Worm (Caenorhabditis elegans) whole organism, late embryonic: ENCODE results near the gene srh-216.

Source experiments
- F13H6.1 ChIP-seq: sonication (generic microtip); optimal IDR thresholded peaks from 2 replicates; lab custom pipeline; 2016; ENCODE audit warnings: missing genetic modification characterization, missing compliant biosample characterization
- K09A11.1 ChIP-seq: sonication (generic microtip); optimal IDR thresholded peaks from 2 replicates; lab custom pipeline; 2017; ENCODE audit warnings: antibody characterized with exemption, mild to moderate bottlenecking, missing genetic modification characterization, missing compliant biosample characterization; ENCODE audit not compliant: insufficient read depth
- ahr-1 ChIP-seq: sonication (generic microtip); optimal IDR thresholded peaks from 2 replicates; lab custom pipeline; 2016; ENCODE audit warnings: missing genetic modification characterization, missing compliant biosample characterization
- ama-1 ChIP-seq: fragments of 150-350 bp; optimal IDR thresholded peaks from 2 replicates; lab custom pipeline; 2014
- ceh-22 ChIP-seq: sonication (generic microtip); optimal IDR thresholded peaks from 2 replicates; lab custom pipeline; 2017; ENCODE audit warnings: missing biosample characterization, missing genetic modification characterization
- ceh-9 ChIP-seq: sonication (generic microtip); optimal IDR thresholded peaks from 2 replicates; lab custom pipeline; 2016; ENCODE audit warnings: mild to moderate bottlenecking, missing genetic modification characterization, inconsistent platforms, missing compliant biosample characterization
- dmd-4 ChIP-seq: sonication (generic microtip); optimal IDR thresholded peaks from 2 replicates; lab custom pipeline; 2016; ENCODE audit warnings: borderline replicate concordance, missing genetic modification characterization, missing compliant biosample characterization
- hlh-15 ChIP-seq: sonication (generic microtip); optimal IDR thresholded peaks from 2 replicates; lab custom pipeline; 2016; ENCODE audit warnings: missing genetic modification characterization, missing compliant biosample characterization
- nfya-1 ChIP-seq: sonication (generic microtip); optimal IDR thresholded peaks from 2 replicates; lab custom pipeline; 2017; ENCODE audit warnings: missing genetic modification characterization, mild to moderate bottlenecking, missing compliant biosample characterization, antibody characterized with exemption, moderate library complexity
- pag-3 ChIP-seq: sonication (generic microtip); optimal IDR thresholded peaks from 2 replicates; lab custom pipeline; 2016; ENCODE audit warnings: missing compliant biosample characterization, missing genetic modification characterization, borderline replicate concordance
- unc-86 ChIP-seq: sonication (generic microtip); optimal IDR thresholded peaks from 2 replicates; lab custom pipeline; 2016; ENCODE audit warnings: missing genetic modification characterization, missing compliant biosample characterization

ce11 chrV:16779281-16779597 is 48.1 kb downstream of the srh-216 start:
- no peak for TF ChIP-seq K09A11.1 (tag; lab: Kevin White, UChicago)
- TF ChIP-seq ahr-1 (tag; lab: Kevin White, UChicago): no peak
- no peak for TF ChIP-seq nfya-1 (tag; lab: Kevin White, UChicago)
- no peak for TF ChIP-seq hlh-15 (tag; lab: Kevin White, UChicago)
- no peak for TF ChIP-seq ceh-22
- TF ChIP-seq ama-1 (lab: Kevin White, UChicago): no peak
- TF ChIP-seq unc-86 (tag; lab: Kevin White, UChicago): no peak
- TF ChIP-seq ceh-9 (tag; lab: Kevin White, UChicago): no peak
- no peak for TF ChIP-seq pag-3 (tag; lab: Kevin White, UChicago)
- no peak for TF ChIP-seq F13H6.1 (tag; lab: Kevin White, UChicago)
- TF ChIP-seq dmd-4: no peak
